Worm (Caenorhabditis elegans) whole organism, L4 larva: ENCODE measurements around the gene mps-1.

Experiments used
- F26F4.8 ChIP-seq: fragments of 200-800 bp; sonication (Bioruptor generic); conservative IDR thresholded peaks from 2 replicates; pipeline ENCODE4 v1.3.6; 2022; ENCODE audit warnings: missing genetic modification characterization, missing compliant biosample characterization
- R02D3.7 ChIP-seq: fragments of 150-350 bp; sonication (generic microtip); optimal IDR thresholded peaks from 3 replicates; lab custom pipeline; 2014; ENCODE audit warnings: missing biosample characterization, missing genetic modification characterization
- T26A8.4 ChIP-seq: fragments of 200-800 bp; sonication (Bioruptor generic); IDR thresholded peaks from 2 replicates; pipeline ENCODE4 v1.3.6; 2022; ENCODE audit warnings: missing genetic modification characterization, missing compliant biosample characterization
- Y105C5A.15 ChIP-seq: fragments of 200-800 bp; sonication (Bioruptor generic); IDR thresholded peaks from 2 replicates; pipeline ENCODE4 v1.3.6; 2022; ENCODE audit warnings: missing genetic modification characterization, missing compliant biosample characterization
- Y75B8A.6 ChIP-seq: fragments of 200-800 bp; sonication (Bioruptor generic); IDR thresholded peaks from 2 replicates; pipeline ENCODE4 v1.3.6; 2022; ENCODE audit warnings: missing genetic modification reagents, missing genetic modification characterization, missing compliant biosample characterization
- ZK337.2 ChIP-seq: fragments of 200-800 bp; sonication (Bioruptor generic); IDR thresholded peaks from 2 replicates; pipeline ENCODE4 v1.3.6; 2022; ENCODE audit warnings: missing genetic modification reagents, missing genetic modification characterization, missing compliant biosample characterization
- aha-1 ChIP-seq: fragments of 150-350 bp; peaks from one replicate; lab custom pipeline; 2014; ENCODE audit warnings: missing biosample characterization, missing genetic modification characterization
- ceh-20 ChIP-seq: fragments of 200-800 bp; sonication (Bioruptor generic); IDR thresholded peaks from 2 replicates; pipeline ENCODE4 v1.3.6; 2022; ENCODE audit warnings: missing genetic modification reagents, missing genetic modification characterization, missing compliant biosample characterization
- ceh-28 ChIP-seq: fragments of 150-350 bp; optimal IDR thresholded peaks from 2 replicates; lab custom pipeline; 2014; ENCODE audit warnings: missing biosample characterization, missing genetic modification reagents, missing genetic modification characterization
- ceh-62 ChIP-seq: sonication (generic microtip); optimal IDR thresholded peaks from 2 replicates; lab custom pipeline; 2017; ENCODE audit warnings: missing biosample characterization, missing genetic modification characterization
- ces-1 ChIP-seq: fragments of 150-350 bp; sonication (generic microtip); optimal IDR thresholded peaks from 4 replicates; lab custom pipeline; 2014; ENCODE audit warnings: missing biosample characterization, missing genetic modification reagents, missing genetic modification characterization
- ctbp-1 ChIP-seq: fragments of 200-800 bp; sonication (Bioruptor generic); IDR thresholded peaks from 2 replicates; pipeline ENCODE4 v1.3.6; 2022; ENCODE audit warnings: missing genetic modification reagents, missing genetic modification characterization, missing compliant biosample characterization
- daf-16 ChIP-seq, 3 experiments: sonication (generic microtip); optimal IDR thresholded peaks; 2 replicates each; lab custom pipeline; 2016 to 2017; ENCODE audit warnings: missing genetic modification characterization in 3 of 3, missing genetic modification reagents in 3 of 3, mild to moderate bottlenecking in 2 of 3, missing compliant biosample characterization in 2 of 3, missing biosample characterization in 1 of 3, moderate library complexity in 1 of 3
- dpl-1 ChIP-seq: fragments of 150-350 bp; optimal IDR thresholded peaks from 2 replicates; lab custom pipeline; 2014; ENCODE audit warnings: missing biosample characterization, missing genetic modification reagents, missing genetic modification characterization
- hlh-11 ChIP-seq: fragments of 200-800 bp; sonication (Bioruptor generic); optimal IDR thresholded peaks from 2 replicates; lab custom pipeline; 2018; ENCODE audit warnings: mild to moderate bottlenecking, missing genetic modification characterization, missing compliant biosample characterization
- lin-13 ChIP-seq: fragments of 150-350 bp; optimal IDR thresholded peaks from 2 replicates; lab custom pipeline; 2014; ENCODE audit warnings: missing biosample characterization, missing genetic modification reagents, missing genetic modification characterization
- lsy-2 ChIP-seq, 2 experiments: fragments of 150-350 bp in 1 of 2; sonication (generic microtip) in 1 of 2; optimal IDR thresholded peaks; 2 replicates each; lab custom pipeline; 2014 to 2017; ENCODE audit warnings: missing biosample characterization in 2 of 2, missing genetic modification characterization in 2 of 2
- madf-5 ChIP-seq, 2 experiments: fragments of 200-800 bp; sonication (Bioruptor generic); IDR thresholded peaks; 2 replicates each; pipeline ENCODE4 v1.3.6; 2022; ENCODE audit warnings: missing compliant biosample characterization in 2 of 2, missing genetic modification characterization in 2 of 2
- madf-9 ChIP-seq: fragments of 200-800 bp; sonication (Bioruptor generic); conservative IDR thresholded peaks from 2 replicates; pipeline ENCODE4 v1.3.6; 2022; ENCODE audit warnings: missing genetic modification reagents, missing genetic modification characterization, missing compliant biosample characterization
- mdl-1 ChIP-seq, 2 experiments: fragments of 150-350 bp in 1 of 2; sonication (generic microtip) in 1 of 2; optimal IDR thresholded peaks; 2 replicates each; lab custom pipeline; 2014 to 2017; ENCODE audit warnings: missing biosample characterization in 2 of 2, missing genetic modification characterization in 2 of 2
- mep-1 ChIP-seq: fragments of 150-350 bp; sonication (generic microtip); optimal IDR thresholded peaks from 3 replicates; lab custom pipeline; 2014; ENCODE audit warnings: missing biosample characterization, missing genetic modification characterization
- mes-2 ChIP-seq: sonication (generic microtip); optimal IDR thresholded peaks from 2 replicates; lab custom pipeline; 2016; ENCODE audit warnings: missing genotype, mild to moderate bottlenecking, missing genetic modification characterization, missing compliant biosample characterization; ENCODE audit not compliant: poor library complexity, severe bottlenecking
- nhr-11 ChIP-seq: fragments of 150-350 bp; optimal IDR thresholded peaks from 2 replicates; lab custom pipeline; 2014; ENCODE audit warnings: missing biosample characterization, missing genetic modification characterization
- nhr-237 ChIP-seq: sonication (generic microtip); optimal IDR thresholded peaks from 2 replicates; lab custom pipeline; 2017; ENCODE audit warnings: missing biosample characterization, missing genetic modification characterization
- nhr-28 ChIP-seq: fragments of 150-350 bp; optimal IDR thresholded peaks from 2 replicates; lab custom pipeline; 2014; ENCODE audit warnings: missing biosample characterization, missing genetic modification characterization
- nhr-42 ChIP-seq: fragments of 200-800 bp; sonication (Bioruptor generic); IDR thresholded peaks from 2 replicates; pipeline ENCODE4 v1.3.6; 2022; ENCODE audit warnings: missing genetic modification characterization, missing compliant biosample characterization
- pha-4 ChIP-seq, 2 experiments: fragments of 150-350 bp in 1 of 2; fragments of 200-800 bp in 1 of 2; sonication (Bioruptor generic) in 1 of 2; IDR thresholded peaks in 1 of 2; optimal IDR thresholded peaks in 1 of 2; 2 replicates each; pipeline versions ENCODE4 v1.3.6 to Lab custom; 2014 to 2022; ENCODE audit warnings: missing genetic modification characterization in 2 of 2, missing genetic modification reagents in 2 of 2, missing biosample characterization in 1 of 2, missing compliant biosample characterization in 1 of 2
- php-3 ChIP-seq: fragments of 200-800 bp; sonication (Bioruptor generic); IDR thresholded peaks from 2 replicates; pipeline ENCODE4 v1.3.6; 2022; ENCODE audit warnings: missing genetic modification reagents, missing genetic modification characterization, missing compliant biosample characterization
- pqm-1 ChIP-seq: sonication (generic microtip); optimal IDR thresholded peaks from 2 replicates; lab custom pipeline; 2017; ENCODE audit warnings: missing biosample characterization, missing genetic modification characterization
- rbr-2 ChIP-seq: sonication (generic microtip); optimal IDR thresholded peaks from 2 replicates; lab custom pipeline; 2016; ENCODE audit warnings: missing genotype, missing genetic modification characterization, missing compliant biosample characterization
- sdz-12 ChIP-seq: fragments of 200-800 bp; sonication (Bioruptor generic); optimal IDR thresholded peaks from 2 replicates; lab custom pipeline; 2018; ENCODE audit warnings: mild to moderate bottlenecking, missing genetic modification characterization, missing compliant biosample characterization
- snpc-1.2 ChIP-seq: fragments of 200-800 bp; sonication (Bioruptor generic); IDR thresholded peaks from 2 replicates; pipeline ENCODE4 v1.3.6; 2022; ENCODE audit warnings: missing genetic modification reagents, missing genetic modification characterization, missing compliant biosample characterization
- spr-3 ChIP-seq: fragments of 200-800 bp; sonication (Bioruptor generic); optimal IDR thresholded peaks from 2 replicates; lab custom pipeline; 2018; ENCODE audit warnings: mild to moderate bottlenecking, missing genetic modification characterization, missing compliant biosample characterization
- tra-1 ChIP-seq: fragments of 200-800 bp; sonication (Bioruptor generic); IDR thresholded peaks from 2 replicates; pipeline ENCODE4 v1.3.6; 2022; ENCODE audit warnings: missing genetic modification reagents, missing genetic modification characterization, missing compliant biosample characterization
- unc-62 ChIP-seq, 3 experiments: fragments of 150-350 bp in 1 of 3; sonication (generic microtip); optimal IDR thresholded peaks in 2 of 3; peaks in 1 of 3; 1 replicate in 1 of 3; 2 replicates in 2 of 3; lab custom pipeline; 2014 to 2017; ENCODE audit warnings: missing biosample characterization in 3 of 3, missing genetic modification characterization in 3 of 3, missing genetic modification reagents in 3 of 3, missing genotype in 1 of 3
- zfp-2 ChIP-seq: sonication (generic microtip); optimal IDR thresholded peaks from 2 replicates; lab custom pipeline; 2016; ENCODE audit warnings: mild to moderate bottlenecking, missing genetic modification characterization, missing compliant biosample characterization

Gene mps-1

DNA sequence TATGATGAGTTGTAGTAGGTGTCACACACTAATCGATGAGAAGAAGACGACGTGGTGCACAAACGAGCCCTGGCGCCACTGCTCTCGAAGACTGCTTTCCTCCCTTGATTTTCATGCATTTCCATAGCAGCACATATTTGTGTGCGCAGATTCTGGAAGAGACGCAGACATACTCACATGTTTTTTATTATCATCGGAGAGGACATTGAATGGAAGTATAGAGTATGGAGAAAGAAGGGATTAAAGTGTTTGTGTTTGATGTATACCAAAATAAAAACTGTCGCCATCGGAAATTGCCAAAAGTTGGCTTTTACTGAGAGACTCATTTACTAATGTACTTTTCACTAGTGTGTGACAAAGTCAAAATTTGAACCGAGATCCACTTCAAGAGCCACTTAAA lies at the start of gene mps-1:
TSS of gene mps-1 (minus strand) at position 101 of the 400 bp plus-strand sequence.
- TF ChIP-seq ceh-28 (tag; lab: Kevin White, UChicago) (no peak), lin-13 (GFP tag; lab: Kevin White, UChicago) (no peak), Y105C5A.15 (no peak)

DNA sequence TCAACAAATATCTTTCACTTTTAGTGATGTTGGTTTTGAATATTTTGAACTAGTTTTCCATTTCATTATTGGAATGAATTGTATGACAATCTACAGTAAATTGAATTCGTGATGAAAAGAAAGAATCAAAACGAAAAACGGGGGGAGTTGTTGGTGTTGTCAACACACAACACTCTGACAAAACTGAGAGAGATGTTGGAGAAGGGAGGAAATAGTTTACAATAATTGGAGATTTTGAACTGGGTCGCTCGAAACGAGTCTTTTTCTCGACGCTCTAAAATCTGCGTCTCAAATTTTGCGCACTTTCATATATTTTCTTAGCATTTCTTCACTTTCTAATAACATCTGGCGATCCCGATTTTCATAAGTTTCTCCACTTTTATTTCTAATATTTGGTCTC lies 49.7 kb upstream of the mps-1 start, which contains the start of gene txt-18:
TSS of gene txt-18 (plus strand) at position 180 of the 400 bp plus-strand sequence.
- TF ChIP-seq daf-16 (GFP tag; optimal IDR thresholded peaks at IDR 0.05; lab: Kevin White, UChicago) (no peak), daf-16 (tag; optimal IDR thresholded peaks at IDR 0.05; lab: Kevin White, UChicago) (no peak), zfp-2 (tag; lab: Kevin White, UChicago) (no peak), ceh-20 (GFP tag; lab: Robert Waterston, UW) (no peak), ces-1 (GFP tag; lab: Kevin White, UChicago) (no peak), ctbp-1 (GFP tag; lab: Robert Waterston, UW) (no peak), R02D3.7 (tag; lab: Kevin White, UChicago) (no peak), pqm-1 (tag; lab: Kevin White, UChicago) (no peak), spr-3 (GFP tag; lab: Kevin White, UChicago) (no peak), php-3 (GFP tag; lab: Robert Waterston, UW) (no peak), sdz-12 (GFP tag; lab: Kevin White, UChicago) (no peak), dpl-1 (GFP tag; lab: Kevin White, UChicago) (no peak), Y75B8A.6 (GFP tag; lab: Robert Waterston, UW) (no peak), snpc-1.2 (no peak), unc-62 (GFP tag; optimal IDR thresholded peaks at IDR 0.05 in 1 of 2; lab: Kevin White, UChicago) (peak in 1 of 2 experiments; percentile 77), unc-62 (tag; optimal IDR thresholded peaks at IDR 0.05; lab: Kevin White, UChicago) (no peak), nhr-237 (tag; lab: Kevin White, UChicago) (no peak), lsy-2 (tag; optimal IDR thresholded peaks at IDR 0.05; lab: Kevin White, UChicago) (peak in 1 of 2 experiments; percentile 35), ZK337.2 (GFP tag; lab: Robert Waterston, UW) (no peak), nhr-42 (GFP tag; lab: Robert Waterston, UW) (no peak), madf-5 (GFP tag; IDR thresholded peaks at IDR 0.05; lab: Robert Waterston, UW) (no peak), nhr-28 (tag; lab: Kevin White, UChicago) (peak; percentile 32), T26A8.4 (GFP tag; lab: Robert Waterston, UW) (no peak), mdl-1 (tag; optimal IDR thresholded peaks at IDR 0.05; lab: Kevin White, UChicago) (no peak), rbr-2 (tag; lab: Kevin White, UChicago) (no peak), mes-2 (no peak), ceh-28 (tag; lab: Kevin White, UChicago) (no peak), pha-4 (GFP tag; IDR thresholded peaks at IDR 0.05; lab: Robert Waterston, UW) (no peak), pha-4 (tag; optimal IDR thresholded peaks at IDR 0.05; lab: Kevin White, UChicago) (no peak), aha-1 (tag; lab: Kevin White, UChicago) (peak; percentile 96), F26F4.8 (GFP tag; lab: Robert Waterston, UW) (no peak), madf-9 (GFP tag; lab: Robert Waterston, UW) (no peak), tra-1 (GFP tag; lab: Robert Waterston, UW) (no peak), nhr-11 (tag; lab: Kevin White, UChicago) (peak; percentile 18), mep-1 (tag; lab: Kevin White, UChicago) (no peak), ceh-62 (tag; lab: Kevin White, UChicago) (no peak), hlh-11 (peak; percentile 5)

DNA sequence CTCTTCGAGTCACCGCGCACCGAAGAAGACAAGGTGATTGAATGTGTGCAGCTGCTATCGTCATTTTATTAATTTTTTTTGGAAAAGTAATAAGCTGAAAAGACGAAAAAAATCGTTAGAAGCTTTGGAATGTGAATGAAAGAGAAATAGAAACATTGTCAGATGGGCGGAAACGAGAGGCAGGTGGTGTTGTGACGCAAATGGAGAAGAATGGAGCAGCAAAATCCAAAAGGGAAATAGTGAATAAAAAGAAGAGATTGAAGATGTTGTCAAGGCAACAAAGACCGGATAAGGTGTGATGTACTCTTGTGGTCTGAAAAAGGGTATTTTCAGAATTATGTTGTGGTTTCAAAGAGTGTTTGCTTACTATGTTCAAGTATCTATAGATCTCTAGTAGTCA lies 48.3 kb upstream of the mps-1 start:
- no peak for TF ChIP-seq madf-9 (GFP tag; lab: Robert Waterston, UW)
- TF ChIP-seq aha-1 (tag; lab: Kevin White, UChicago), result peak; percentile 75
- TF ChIP-seq ctbp-1 (GFP tag; lab: Robert Waterston, UW), result no peak
- TF ChIP-seq unc-62 (GFP tag; optimal IDR thresholded peaks at IDR 0.05 in 1 of 2; lab: Kevin White, UChicago), result peak in 1 of 2 experiments; percentile 23
- no peak for TF ChIP-seq unc-62 (tag; optimal IDR thresholded peaks at IDR 0.05; lab: Kevin White, UChicago)
